Worm (Caenorhabditis elegans): ENCODE data around the gene B0035.15.
A peak's percentile ranks its signal among the peaks of the same experiment; 100 is the strongest.

B0035.15 gene

ce11 chrIV:11287511-11287910, 10.5 kb downstream of the B0035.15 start, which contains the start of gene F54D1.6:
F54D1.6 (plus strand) TSS chrIV:11287811.
- TF ChIP-seq lsy-2 (tag; optimal IDR thresholded peaks at IDR 0.05) = no peak
- TF ChIP-seq egl-27 (tag; optimal IDR thresholded peaks at IDR 0.05) = no peak
- no peak for TF ChIP-seq C34F6.9 (tag; optimal IDR thresholded peaks at IDR 0.05)
- no peak for TF ChIP-seq ceh-16 (tag; optimal IDR thresholded peaks at IDR 0.05)
- TF ChIP-seq dmd-4 (tag; optimal IDR thresholded peaks at IDR 0.05) = no peak
- TF ChIP-seq fos-1 (tag; optimal IDR thresholded peaks at IDR 0.05) = no peak
- no peak for TF ChIP-seq nhr-129 (tag; optimal IDR thresholded peaks at IDR 0.05)
- TF ChIP-seq ztf-1 (GFP tag; conservative IDR thresholded peaks at IDR 0.05) = no peak
- TF ChIP-seq unc-55 (GFP tag; optimal IDR thresholded peaks at IDR 0.05) = no peak
- TF ChIP-seq ztf-4 (tag; optimal IDR thresholded peaks at IDR 0.05) = no peak
- TF ChIP-seq elt-1 (tag; optimal IDR thresholded peaks at IDR 0.05) = no peak
- TF ChIP-seq F13H6.1 (tag; optimal IDR thresholded peaks at IDR 0.05) = no peak
- no peak for TF ChIP-seq sma-3 (GFP tag; optimal IDR thresholded peaks at IDR 0.05)
- TF ChIP-seq ztf-11 (tag; optimal IDR thresholded peaks at IDR 0.05) = no peak

ce11 chrIV:11286112-11286511, 11.9 kb downstream of the B0035.15 start:
- TF ChIP-seq fos-1 (tag; optimal IDR thresholded peaks at IDR 0.05) (peak; percentile 66), dmd-4 (tag; optimal IDR thresholded peaks at IDR 0.05) (no peak)

ce11 chrIV:11285239-11285638, 12.8 kb downstream of the B0035.15 start:
- no peak for TF ChIP-seq ztf-1 (GFP tag; conservative IDR thresholded peaks at IDR 0.05)
- no peak for TF ChIP-seq F13H6.1 (tag; optimal IDR thresholded peaks at IDR 0.05)
- no peak for TF ChIP-seq skn-1 (tag; optimal IDR thresholded peaks at IDR 0.05)
- TF ChIP-seq nhr-77 (tag; optimal IDR thresholded peaks at IDR 0.05) = no peak
- no peak for TF ChIP-seq dmd-4 (tag; optimal IDR thresholded peaks at IDR 0.05)
- TF ChIP-seq lsy-2 (tag; optimal IDR thresholded peaks at IDR 0.05) = no peak
- TF ChIP-seq nhr-237 (tag; optimal IDR thresholded peaks at IDR 0.05) = no peak
- no peak for TF ChIP-seq unc-39 (tag; optimal IDR thresholded peaks at IDR 0.05)
- no peak for TF ChIP-seq mdl-1 (tag; optimal IDR thresholded peaks at IDR 0.05)
- no peak for TF ChIP-seq lin-13 (GFP tag; optimal IDR thresholded peaks at IDR 0.05)
- TF ChIP-seq nhr-10 (tag; optimal IDR thresholded peaks at IDR 0.05) = no peak
- no peak for TF ChIP-seq ama-1 (optimal IDR thresholded peaks at IDR 0.05)
- no peak for TF ChIP-seq R02D3.7 (tag; optimal IDR thresholded peaks at IDR 0.05)
- TF ChIP-seq peb-1 (tag; optimal IDR thresholded peaks at IDR 0.05) = no peak
- TF ChIP-seq Y55F3AM.14 (GFP tag; optimal IDR thresholded peaks at IDR 0.05) = no peak
- TF ChIP-seq ztf-11 (tag; optimal IDR thresholded peaks at IDR 0.05) = no peak
- no peak for TF ChIP-seq nhr-12 (tag; optimal IDR thresholded peaks at IDR 0.05)
- TF ChIP-seq crh-2 (tag; optimal IDR thresholded peaks at IDR 0.05) = no peak
- TF ChIP-seq nhr-21 (tag; optimal IDR thresholded peaks at IDR 0.05) = no peak
- TF ChIP-seq elt-1 (tag; optimal IDR thresholded peaks at IDR 0.05) = no peak

ce11 chrIV:11284102-11284531, 13.9 kb downstream of the B0035.15 start:
- no peak for TF ChIP-seq nhr-23 (tag; optimal IDR thresholded peaks at IDR 0.05)
- TF ChIP-seq elt-3 (tag; optimal IDR thresholded peaks at IDR 0.05) = no peak
- peak; percentile 33 for TF ChIP-seq gmeb-1 (tag; optimal IDR thresholded peaks at IDR 0.05)
- no peak for TF ChIP-seq C34F6.9 (tag; optimal IDR thresholded peaks at IDR 0.05)
- no peak for TF ChIP-seq egl-27 (tag; optimal IDR thresholded peaks at IDR 0.05)
- TF ChIP-seq nhr-25 (tag; optimal IDR thresholded peaks at IDR 0.05) = no peak
- no peak for TF ChIP-seq dmd-4 (tag; optimal IDR thresholded peaks at IDR 0.05)
- TF ChIP-seq nhr-77 (tag; optimal IDR thresholded peaks at IDR 0.05) = no peak
- peak; percentile 97 for TF ChIP-seq fos-1 (tag; optimal IDR thresholded peaks at IDR 0.05)
- peak; percentile 17 for TF ChIP-seq nhr-129 (tag; optimal IDR thresholded peaks at IDR 0.05)
- no peak for TF ChIP-seq lin-39 (tag; optimal IDR thresholded peaks at IDR 0.05)
- peak; percentile 22 for TF ChIP-seq sma-3 (GFP tag; optimal IDR thresholded peaks at IDR 0.05)
- no peak for TF ChIP-seq blmp-1 (tag; optimal IDR thresholded peaks at IDR 0.05; ENCODE audit: insufficient read depth)
- TF ChIP-seq zag-1 (tag; optimal IDR thresholded peaks at IDR 0.05) = no peak
- peak; percentile 46 for TF ChIP-seq crh-2 (tag; optimal IDR thresholded peaks at IDR 0.05)
- no peak for TF ChIP-seq sem-4 (tag; optimal IDR thresholded peaks at IDR 0.05)
- TF ChIP-seq alr-1 (tag; optimal IDR thresholded peaks at IDR 0.05) = no peak
- no peak for TF ChIP-seq nhr-10 (tag; optimal IDR thresholded peaks at IDR 0.05)
- no peak for TF ChIP-seq aly-2 (tag; optimal IDR thresholded peaks at IDR 0.05)
- TF ChIP-seq unc-55 (GFP tag; optimal IDR thresholded peaks at IDR 0.05) = no peak
- peak; percentile 50 for TF ChIP-seq sma-9 (GFP tag; optimal IDR thresholded peaks at IDR 0.05)
- TF ChIP-seq sma-9 (tag; optimal IDR thresholded peaks at IDR 0.05) = no peak
- TF ChIP-seq lin-13 (GFP tag; optimal IDR thresholded peaks at IDR 0.05) = no peak
- no peak for TF ChIP-seq ztf-1 (GFP tag; conservative IDR thresholded peaks at IDR 0.05)
- no peak for TF ChIP-seq lin-11 (tag; optimal IDR thresholded peaks at IDR 0.05)
- TF ChIP-seq ztf-4 (tag; optimal IDR thresholded peaks at IDR 0.05) = no peak
- TF ChIP-seq elt-1 (tag; optimal IDR thresholded peaks at IDR 0.05) = no peak
- TF ChIP-seq R02D3.7 (tag; optimal IDR thresholded peaks at IDR 0.05) = no peak
- TF ChIP-seq nhr-12 (tag; optimal IDR thresholded peaks at IDR 0.05) = no peak
- TF ChIP-seq ztf-11 (tag; optimal IDR thresholded peaks at IDR 0.05) = no peak
- TF ChIP-seq ama-1 (optimal IDR thresholded peaks at IDR 0.05) = no peak
- no peak for TF ChIP-seq snpc-4 (tag; optimal IDR thresholded peaks at IDR 0.05)
- TF ChIP-seq mdl-1 (tag; optimal IDR thresholded peaks at IDR 0.05) = no peak
- TF ChIP-seq mbf-1 (tag; optimal IDR thresholded peaks at IDR 0.05) = no peak
- no peak for TF ChIP-seq Y55F3AM.14 (GFP tag; optimal IDR thresholded peaks at IDR 0.05)
- TF ChIP-seq nhr-21 (tag; optimal IDR thresholded peaks at IDR 0.05) = no peak
- TF ChIP-seq unc-62 (GFP tag; optimal IDR thresholded peaks at IDR 0.05) = no peak
- no peak for TF ChIP-seq ZK546.5 (tag; optimal IDR thresholded peaks at IDR 0.05)
- no peak for TF ChIP-seq nhr-6 (tag; optimal IDR thresholded peaks at IDR 0.05)

Data from whole organism, L2 larva.